Fruit fly (Drosophila melanogaster): ENCODE data around the gene Acp63F.
A peak's percentile ranks its signal among the peaks of the same experiment; 100 is the strongest.

Acp63F gene

dm6 chr3L:3798488-3798887, 17.7 kb downstream of the Acp63F start:
- TF ChIP-seq noc (tag; optimal IDR thresholded peaks at IDR 0.05): no peak

- no peak for TF ChIP-seq noc (tag; optimal IDR thresholded peaks at IDR 0.05)
Measured at dm6 chr3L:3797681-3798080, 18.5 kb downstream of the Acp63F start.

dm6 chr3L:3791043-3791682, 25.0 kb downstream of the Acp63F start:
- TF ChIP-seq noc (tag; optimal IDR thresholded peaks at IDR 0.05): no peak

- no peak for TF ChIP-seq noc (tag; optimal IDR thresholded peaks at IDR 0.05)
Measured at dm6 chr3L:3790504-3790903, 25.6 kb downstream of the Acp63F start, which contains the start of gene CG32266. CG32266 (plus strand) TSS chr3L:3790804.

- no peak for TF ChIP-seq noc (tag; optimal IDR thresholded peaks at IDR 0.05)
Measured at dm6 chr3L:3788790-3789421, 27.2 kb downstream of the Acp63F start.

dm6 chr3L:3787595-3788151, 28.5 kb downstream of the Acp63F start:
- peak; percentile 1 for TF ChIP-seq noc (tag; optimal IDR thresholded peaks at IDR 0.05)

- TF ChIP-seq noc (tag; optimal IDR thresholded peaks at IDR 0.05): no peak
Measured at dm6 chr3L:3787077-3787433, 29.1 kb downstream of the Acp63F start.

- peak; percentile 19 for TF ChIP-seq noc (tag; optimal IDR thresholded peaks at IDR 0.05)
Measured at dm6 chr3L:3786344-3787076, 29.6 kb downstream of the Acp63F start.

dm6 chr3L:3785688-3786087, 30.5 kb downstream of the Acp63F start:
- TF ChIP-seq noc (tag; optimal IDR thresholded peaks at IDR 0.05): no peak

dm6 chr3L:3785002-3785661, 31.0 kb downstream of the Acp63F start:
- TF ChIP-seq noc (tag; optimal IDR thresholded peaks at IDR 0.05): peak; percentile 33

- TF ChIP-seq noc (tag; optimal IDR thresholded peaks at IDR 0.05): no peak
Measured at dm6 chr3L:3784001-3784400, 32.2 kb downstream of the Acp63F start.

- TF ChIP-seq noc (tag; optimal IDR thresholded peaks at IDR 0.05): no peak
Measured at dm6 chr3L:3783436-3783835, 32.7 kb downstream of the Acp63F start.

- TF ChIP-seq noc (tag; optimal IDR thresholded peaks at IDR 0.05): no peak
Measured at dm6 chr3L:3782584-3783218, 33.5 kb downstream of the Acp63F start.

- peak; percentile 40 for TF ChIP-seq noc (tag; optimal IDR thresholded peaks at IDR 0.05)
Measured at dm6 chr3L:3778463-3778862, 37.7 kb downstream of the Acp63F start.

- no peak for TF ChIP-seq noc (tag; optimal IDR thresholded peaks at IDR 0.05)
Measured at dm6 chr3L:3776559-3777097, 39.5 kb downstream of the Acp63F start.
